Worm (Caenorhabditis elegans): ENCODE data around the gene F17E9.3.

F17E9.3 gene

ce11 chrIV:8355592-8355991, 920 bp downstream of the F17E9.3 start, which contains the start of the genes F17E9.2 and col-116:
TSS of gene F17E9.2 (plus strand) at chrIV:8355892.
TSS of gene col-116 (plus strand) at chrIV:8355906.
- no peak for TF ChIP-seq F44E2.7 (GFP tag; IDR thresholded peaks at IDR 0.05)

ce11 chrIV:8357299-8357698, 2.6 kb downstream of the F17E9.3 start:
- no peak for TF ChIP-seq lim-7 (GFP tag; IDR thresholded peaks at IDR 0.05)
- TF ChIP-seq vab-7 (GFP tag; IDR thresholded peaks at IDR 0.05) = no peak
- TF ChIP-seq set-16 (GFP tag; IDR thresholded peaks at IDR 0.05) = peak; percentile 76; the same call in 1 of the 2 replicates
- no peak for TF ChIP-seq zfp-2 (tag; optimal IDR thresholded peaks at IDR 0.05)
- TF ChIP-seq ztf-11 (tag; optimal IDR thresholded peaks at IDR 0.05) = no peak

- TF ChIP-seq aha-1 (tag) (peak; percentile 35), nhr-76 (tag; optimal IDR thresholded peaks at IDR 0.05) (no peak)
Measured at ce11 chrIV:8358492-8358891, 3.8 kb downstream of the F17E9.3 start, which contains the start of gene D2096.13. TSS of gene D2096.13 (minus strand) at chrIV:8358592.

- no peak for TF ChIP-seq pha-4 (GFP tag; IDR thresholded peaks at IDR 0.05)
- TF ChIP-seq pha-4 (tag; optimal IDR thresholded peaks at IDR 0.05) = peak; percentile 29
- no peak for TF ChIP-seq daf-16 (GFP tag; optimal IDR thresholded peaks at IDR 0.05)
- peak; percentile 44 for TF ChIP-seq daf-16 (tag; optimal IDR thresholded peaks at IDR 0.05)
- no peak for TF ChIP-seq egl-43 (GFP tag; IDR thresholded peaks at IDR 0.05)
- TF ChIP-seq nhr-28 (tag; optimal IDR thresholded peaks at IDR 0.05) = peak; percentile 29
- no peak for TF ChIP-seq zip-11 (GFP tag; IDR thresholded peaks at IDR 0.05)
Measured at ce11 chrIV:8359716-8360407, 5.2 kb downstream of the F17E9.3 start, which contains the start of gene D2096.5. TSS of gene D2096.5 (minus strand) at chrIV:8359766.

ce11 chrIV:8360817-8361216, 6.1 kb downstream of the F17E9.3 start, which contains the start of gene sqv-1:
TSS of gene sqv-1 (plus strand) at chrIV:8361117.
- TF ChIP-seq ama-1 (optimal IDR thresholded peaks at IDR 0.05) (no peak), dmd-8 (GFP tag; IDR thresholded peaks at IDR 0.05) (no peak), daf-19 (GFP tag; conservative IDR thresholded peaks at IDR 0.05) (no peak), daf-16 (GFP tag; optimal IDR thresholded peaks at IDR 0.05) (no peak), daf-16 (tag; optimal IDR thresholded peaks at IDR 0.05) (peak; percentile 33), zfp-2 (tag; optimal IDR thresholded peaks at IDR 0.05) (no peak), Y5F2A.4 (GFP tag; optimal IDR thresholded peaks at IDR 0.05) (no peak), F10B5.3 (tag; optimal IDR thresholded peaks at IDR 0.05) (no peak)

- TF ChIP-seq attf-4 (tag; optimal IDR thresholded peaks at IDR 0.05) (no peak), tra-1 (GFP tag; IDR thresholded peaks at IDR 0.05) (no peak), jun-1 (tag; optimal IDR thresholded peaks at IDR 0.05) (no peak), gei-8 (GFP tag; optimal IDR thresholded peaks at IDR 0.05) (no peak), T26A8.4 (GFP tag; IDR thresholded peaks at IDR 0.05) (no peak), ama-1 (optimal IDR thresholded peaks at IDR 0.05) (no peak), R02D3.7 (tag; optimal IDR thresholded peaks at IDR 0.05) (no peak), dve-1 (tag; optimal IDR thresholded peaks at IDR 0.05; ENCODE audit: insufficient read depth) (no peak), fkh-10 (GFP tag; optimal IDR thresholded peaks at IDR 0.05) (no peak), hlh-30 (tag; optimal IDR thresholded peaks at IDR 0.05; ENCODE audit: insufficient read depth) (no peak), zip-11 (GFP tag; IDR thresholded peaks at IDR 0.05) (no peak), set-16 (GFP tag; IDR thresholded peaks at IDR 0.05) (no peak), ceh-62 (tag; optimal IDR thresholded peaks at IDR 0.05) (no peak), nhr-6 (tag; optimal IDR thresholded peaks at IDR 0.05) (no peak), nhr-77 (tag; optimal IDR thresholded peaks at IDR 0.05) (no peak), pqm-1 (tag; optimal IDR thresholded peaks at IDR 0.05) (no peak), aha-1 (tag) (no peak), lin-15B (tag; optimal IDR thresholded peaks at IDR 0.05) (no peak), nhr-25 (tag; optimal IDR thresholded peaks at IDR 0.05; ENCODE audit: borderline replicate concordance, insufficient read depth) (no peak), ztf-11 (tag; optimal IDR thresholded peaks at IDR 0.05) (no peak)
Measured at ce11 chrIV:8363163-8363562, 8.5 kb downstream of the F17E9.3 start, which contains the start of gene D2096.12. TSS of gene D2096.12 (plus strand) at chrIV:8363463.
